Worm (Caenorhabditis elegans) whole organism, late embryonic: Measurements from ENCODE around the gene Y26E6A.3.
A peak's percentile ranks its signal among the peaks of the same experiment; 100 is the strongest.

ENCODE experiments used
- C08G9.2 ChIP-seq: sonication (generic microtip); optimal IDR thresholded peaks from 2 replicates; lab custom pipeline; 2016; ENCODE audit warnings: mild to moderate bottlenecking, missing genetic modification characterization, moderate library complexity, missing compliant biosample characterization
- elt-2 ChIP-seq: sonication (generic microtip); optimal IDR thresholded peaks from 2 replicates; lab custom pipeline; 2016; ENCODE audit warnings: missing genetic modification reagents, missing genetic modification characterization, missing compliant biosample characterization
- fkh-6 ChIP-seq: sonication (generic microtip); optimal IDR thresholded peaks from 2 replicates; lab custom pipeline; 2016; ENCODE audit warnings: missing genetic modification characterization, missing compliant biosample characterization
- odd-2 ChIP-seq: sonication (generic microtip); optimal IDR thresholded peaks from 2 replicates; lab custom pipeline; 2017; ENCODE audit warnings: antibody characterized with exemption, mild to moderate bottlenecking, missing genetic modification characterization, missing compliant biosample characterization
- rnt-1 ChIP-seq: sonication (generic microtip); optimal IDR thresholded peaks from 2 replicates; lab custom pipeline; 2016; ENCODE audit warnings: missing genetic modification characterization, missing compliant biosample characterization
- sox-4 ChIP-seq: sonication (generic microtip); optimal IDR thresholded peaks from 2 replicates; lab custom pipeline; 2017; ENCODE audit warnings: mild to moderate bottlenecking, missing genetic modification characterization, inconsistent platforms, missing compliant biosample characterization
- tbx-2 ChIP-seq: sonication (generic microtip); optimal IDR thresholded peaks from 2 replicates; lab custom pipeline; 2016; ENCODE audit warnings: missing genetic modification characterization, missing compliant biosample characterization
- ztf-16 ChIP-seq: sonication (generic microtip); optimal IDR thresholded peaks from 2 replicates; lab custom pipeline; 2017; ENCODE audit warnings: missing genetic modification characterization, missing compliant biosample characterization

DNA sequence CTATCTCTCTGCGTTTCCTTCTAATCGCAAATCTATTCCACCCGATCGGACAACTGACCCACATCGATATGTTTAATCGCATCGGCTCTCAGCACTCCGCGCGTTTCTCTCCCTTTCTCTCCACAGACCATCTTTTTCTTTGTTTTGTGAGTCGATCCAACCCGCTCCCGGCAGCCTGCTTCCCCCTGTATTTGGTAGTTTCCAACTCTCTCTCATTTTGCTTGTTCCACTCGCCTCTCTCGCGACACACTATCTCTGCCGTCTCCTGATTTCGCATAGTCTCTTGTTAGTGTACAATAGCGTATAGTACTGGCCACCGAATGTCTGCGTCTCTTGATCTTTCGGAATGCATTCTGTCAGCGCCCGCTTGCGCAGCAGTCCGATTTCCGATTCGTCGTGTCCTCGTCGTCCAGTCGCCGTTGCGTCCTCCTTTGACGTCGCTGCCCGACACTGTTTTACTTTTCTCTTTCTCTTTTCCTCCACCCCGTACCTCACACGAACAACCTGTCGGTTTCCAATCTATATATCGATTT lies 40.9 kb upstream of the Y26E6A.3 start:
- TF ChIP-seq fkh-6 (no peak), C08G9.2 (tag; lab: Kevin White, UChicago) (peak; percentile 14), odd-2 (tag; lab: Kevin White, UChicago) (no peak), elt-2 (tag; lab: Kevin White, UChicago) (no peak), tbx-2 (tag; lab: Kevin White, UChicago) (peak; percentile 60), sox-4 (tag; lab: Kevin White, UChicago) (no peak), rnt-1 (tag; lab: Kevin White, UChicago) (peak; percentile 3), ztf-16 (tag; lab: Kevin White, UChicago) (no peak)
